Worm (Caenorhabditis elegans) whole organism, late embryonic: ENCODE data around the gene T25G12.11.

ENCODE experiments used
- K02D7.2 ChIP-seq: sonication (generic microtip); optimal IDR thresholded peaks from 2 replicates; lab custom pipeline; 2017; ENCODE audit warnings: mild to moderate bottlenecking, missing genetic modification characterization, missing compliant biosample characterization
- T23F11.4 ChIP-seq: fragments of 200-800 bp; sonication (Bioruptor generic); optimal IDR thresholded peaks from 2 replicates; lab custom pipeline; 2018; ENCODE audit warnings: mild to moderate bottlenecking, missing genetic modification characterization, missing compliant biosample characterization
- lin-11 ChIP-seq: fragments of 200-800 bp; sonication (Bioruptor generic); optimal IDR thresholded peaks from 2 replicates; lab custom pipeline; 2018; ENCODE audit warnings: mild to moderate bottlenecking, missing genetic modification characterization, missing compliant biosample characterization
- pax-1 ChIP-seq: fragments of 150-350 bp; optimal IDR thresholded peaks from 2 replicates; lab custom pipeline; 2014; ENCODE audit warnings: missing biosample characterization, missing genetic modification characterization
- pha-4 ChIP-seq: fragments of 150-350 bp; optimal IDR thresholded peaks from 2 replicates; lab custom pipeline; 2018; ENCODE audit warnings: missing biosample characterization, missing genetic modification reagents, missing genetic modification characterization

- TF ChIP-seq pha-4 (tag; lab: Kevin White, UChicago) (no peak), T23F11.4 (GFP tag; lab: Kevin White, UChicago) (no peak), K02D7.2 (tag; lab: Kevin White, UChicago) (no peak), pax-1 (tag; lab: Kevin White, UChicago) (no peak), lin-11 (tag; lab: Kevin White, UChicago) (no peak)
Observed at ce11 chrX:17215753-17216152, 21.6 kb downstream of the T25G12.11 start.
